Fruit fly (Drosophila melanogaster): ENCODE results near the gene CG13841.

Gene CG13841

dm6 chr3R:22756289-22756688 is 11.2 kb downstream of the CG13841 start:
- peak; percentile 4 for TF ChIP-seq MTF-1 (GFP tag; optimal IDR thresholded peaks at IDR 0.05; ENCODE audit: borderline replicate concordance)
- TF ChIP-seq CG1233 (GFP tag; optimal IDR thresholded peaks at IDR 0.05): peak; percentile 6
- 0 out of 4 replicates have a peak, but pooled peaks have one; percentile 49 for TF ChIP-seq chinmo (GFP tag; IDR thresholded peaks at IDR 0.05; ENCODE audit: partially characterized antibody)
- TF ChIP-seq dmrt99B (tag; optimal IDR thresholded peaks at IDR 0.05): peak; percentile 18
- peak; percentile 4 for TF ChIP-seq Blimp-1 (GFP tag; optimal IDR thresholded peaks at IDR 0.05)
- TF ChIP-seq CG6765 (GFP tag; optimal IDR thresholded peaks at IDR 0.05): peak; percentile 28
- TF ChIP-seq sr (GFP tag; IDR thresholded peaks at IDR 0.05): 0 out of 3 replicates have a peak, but pooled peaks have one; percentile 14
- TF ChIP-seq sens (GFP tag): peak; percentile 50
- TF ChIP-seq CG13894 (tag; optimal IDR thresholded peaks at IDR 0.05): peak; percentile 9
- no peak for TF ChIP-seq amos (GFP tag; IDR thresholded peaks at IDR 0.05; ENCODE audit: partially characterized antibody)
- TF ChIP-seq al (GFP tag; IDR thresholded peaks at IDR 0.05): no peak
- TF ChIP-seq CG7987 (GFP tag; optimal IDR thresholded peaks at IDR 0.05): peak; percentile 7
- TF ChIP-seq CG6813 (GFP tag; optimal IDR thresholded peaks at IDR 0.05): peak; percentile 43
- TF ChIP-seq CG8290 (GFP tag; optimal IDR thresholded peaks at IDR 0.05): no peak
- no peak for TF ChIP-seq CG8290 (tag; optimal IDR thresholded peaks at IDR 0.05)
- TF ChIP-seq CG8281 (tag; optimal IDR thresholded peaks at IDR 0.05): peak; percentile 6
- TF ChIP-seq CG13296 (GFP tag; optimal IDR thresholded peaks at IDR 0.05): peak; percentile 25
- peak; percentile 3 for TF ChIP-seq Fer1 (GFP tag; optimal IDR thresholded peaks at IDR 0.05)
- no peak for TF ChIP-seq Doc2 (GFP tag; IDR thresholded peaks at IDR 0.05)
- peak; percentile 5; the same call in 1 of the 2 replicates for TF ChIP-seq onecut (GFP tag; IDR thresholded peaks at IDR 0.05)
- TF ChIP-seq hkb (optimal IDR thresholded peaks at IDR 0.05): no peak
- peak; percentile 40 for TF ChIP-seq hkb (GFP tag; IDR thresholded peaks at IDR 0.05)
- peak; percentile 61 for TF ChIP-seq Med (GFP tag)
- TF ChIP-seq CG17361 (GFP tag; IDR thresholded peaks at IDR 0.05): no peak
- TF ChIP-seq tap (tag; optimal IDR thresholded peaks at IDR 0.05): peak; percentile 9
- peak; percentile 63; the same call in 1 of the 3 replicates for TF ChIP-seq so (GFP tag; IDR thresholded peaks at IDR 0.05)
- TF ChIP-seq Asciz (GFP tag; optimal IDR thresholded peaks at IDR 0.05): peak; percentile 22

dm6 chr3R:22755187-22755777 is 12.2 kb downstream of the CG13841 start:
- TF ChIP-seq MTF-1 (GFP tag; optimal IDR thresholded peaks at IDR 0.05; ENCODE audit: borderline replicate concordance) (peak; percentile 58), CG32767 (GFP tag; IDR thresholded peaks at IDR 0.05) (0 out of 2 replicates have a peak, but pooled peaks have one; percentile 17), dati (GFP tag; IDR thresholded peaks at IDR 0.05) (no peak), onecut (GFP tag; IDR thresholded peaks at IDR 0.05) (peak; percentile 99), Drgx (GFP tag; IDR thresholded peaks at IDR 0.05) (0 out of 2 replicates have a peak, but pooled peaks have one; percentile 8), Med (GFP tag) (peak; percentile 68), crp (GFP tag; optimal IDR thresholded peaks at IDR 0.05) (peak in 1 of 2 experiments; percentile 15), row (GFP tag; IDR thresholded peaks at IDR 0.05) (0 out of 3 replicates have a peak, but pooled peaks have one; percentile 12), ttk (GFP tag; IDR thresholded peaks at IDR 0.05) (peak; percentile 33; the same call in 1 of the 2 replicates), Atf6 (GFP tag; IDR thresholded peaks at IDR 0.05) (0 out of 2 replicates have a peak, but pooled peaks have one; percentile 30), z (GFP tag; IDR thresholded peaks at IDR 0.05) (peak; percentile 23; the same call in 1 of the 3 replicates), slbo (GFP tag; IDR thresholded peaks at IDR 0.05) (0 out of 2 replicates have a peak, but pooled peaks have one; percentile 4), Awh (GFP tag; IDR thresholded peaks at IDR 0.05) (no peak), CG17568 (GFP tag; optimal IDR thresholded peaks at IDR 0.05) (no peak), Fer1 (GFP tag; optimal IDR thresholded peaks at IDR 0.05) (no peak), crol (GFP tag; IDR thresholded peaks at IDR 0.05) (peak; percentile 89), Kr (GFP tag; optimal IDR thresholded peaks at IDR 0.05) (no peak), CG2199 (GFP tag; IDR thresholded peaks at IDR 0.05) (0 out of 3 replicates have a peak, but pooled peaks have one; percentile 55), nerfin-2 (GFP tag; IDR thresholded peaks at IDR 0.05; ENCODE audit: partially characterized antibody) (0 out of 2 replicates have a peak, but pooled peaks have one; percentile 10), sr (GFP tag; IDR thresholded peaks at IDR 0.05) (peak; percentile 46; the same call in 1 of the 3 replicates), Trl (optimal IDR thresholded peaks at IDR 0.05) (peak; percentile 60 to 67), Trl (GFP tag; optimal IDR thresholded peaks at IDR 0.05) (no peak), sob (GFP tag; IDR thresholded peaks at IDR 0.05) (0 out of 2 replicates have a peak, but pooled peaks have one; percentile 25), pros (GFP tag; optimal IDR thresholded peaks at IDR 0.05) (peak; percentile 78)
